Worm (Caenorhabditis elegans): ENCODE data around the gene Y51A2A.12.

ce11 chrV:18292295-18292694, at the start of gene Y51A2A.12:
- TF ChIP-seq C34F6.9 (tag; optimal IDR thresholded peaks at IDR 0.05) (no peak), elt-1 (tag; optimal IDR thresholded peaks at IDR 0.05) (no peak), ceh-82 (tag; optimal IDR thresholded peaks at IDR 0.05) (no peak), ztf-11 (tag; optimal IDR thresholded peaks at IDR 0.05) (no peak), nhr-77 (tag; optimal IDR thresholded peaks at IDR 0.05) (no peak)

Measured in whole organism, L2 larva.